Worm (Caenorhabditis elegans) whole organism, L3 larva: ENCODE data around the gene fbxb-10.
A peak's percentile ranks its signal among the peaks of the same experiment; 100 is the strongest.

Experiments
- R02D3.7 ChIP-seq: fragments of 150-350 bp; optimal IDR thresholded peaks from 2 replicates; lab custom pipeline; 2014; ENCODE audit warnings: missing biosample characterization, missing genetic modification characterization
- ZK546.5 ChIP-seq: sonication (generic microtip); optimal IDR thresholded peaks from 2 replicates; lab custom pipeline; 2017; ENCODE audit warnings: missing biosample characterization, missing genetic modification characterization
- aly-2 ChIP-seq: fragments of 150-350 bp; optimal IDR thresholded peaks from 2 replicates; lab custom pipeline; 2014; ENCODE audit warnings: missing biosample characterization, missing genetic modification characterization
- ceh-16 ChIP-seq: sonication (generic microtip); optimal IDR thresholded peaks from 2 replicates; lab custom pipeline; 2017; ENCODE audit warnings: missing biosample characterization, missing genetic modification characterization
- ceh-28 ChIP-seq: fragments of 150-350 bp; optimal IDR thresholded peaks from 2 replicates; lab custom pipeline; 2014; ENCODE audit warnings: missing biosample characterization, missing genetic modification reagents, missing genetic modification characterization
- ceh-9 ChIP-seq: sonication (generic microtip); optimal IDR thresholded peaks from 2 replicates; lab custom pipeline; 2018; ENCODE audit warnings: missing biosample characterization, missing genetic modification characterization
- daf-12 ChIP-seq: fragments of 150-350 bp; optimal IDR thresholded peaks from 2 replicates; lab custom pipeline; 2014; ENCODE audit warnings: missing biosample characterization, missing genetic modification reagents, missing genetic modification characterization
- egl-27 ChIP-seq: sonication (generic microtip); optimal IDR thresholded peaks from 4 replicates; lab custom pipeline; 2017; ENCODE audit warnings: missing biosample characterization, missing genetic modification reagents, missing genetic modification characterization
- egl-5 ChIP-seq: fragments of 150-350 bp; optimal IDR thresholded peaks from 2 replicates; lab custom pipeline; 2017; ENCODE audit warnings: missing biosample characterization, missing genetic modification reagents, missing genetic modification characterization, inconsistent platforms
- elt-1 ChIP-seq: fragments of 150-350 bp; optimal IDR thresholded peaks from 2 replicates; lab custom pipeline; 2014; ENCODE audit warnings: missing biosample characterization, missing genetic modification characterization
- elt-2 ChIP-seq: sonication (generic microtip); optimal IDR thresholded peaks from 2 replicates; lab custom pipeline; 2016; ENCODE audit warnings: missing genetic modification reagents, mild to moderate bottlenecking, missing genetic modification characterization, missing compliant biosample characterization
- elt-3 ChIP-seq, 3 experiments: fragments of 150-350 bp in 1 of 3; sonication (generic microtip) in 2 of 3; optimal IDR thresholded peaks; 2 replicates in 2 of 3; 4 replicates in 1 of 3; lab custom pipeline; 2014 to 2017; ENCODE audit warnings: missing biosample characterization in 3 of 3, missing genetic modification characterization in 3 of 3
- eor-1 ChIP-seq, 2 experiments: fragments of 150-350 bp; optimal IDR thresholded peaks; 2 replicates each; lab custom pipeline; 2014 to 2018; ENCODE audit warnings: missing biosample characterization in 2 of 2, missing genetic modification characterization in 2 of 2
- fkh-2 ChIP-seq: fragments of 150-350 bp; optimal IDR thresholded peaks from 2 replicates; lab custom pipeline; 2014; ENCODE audit warnings: missing biosample characterization, missing genetic modification reagents, missing genetic modification characterization
- fos-1 ChIP-seq: fragments of 150-350 bp; optimal IDR thresholded peaks from 2 replicates; lab custom pipeline; 2014; ENCODE audit warnings: missing biosample characterization, missing genetic modification characterization
- jun-1 ChIP-seq: fragments of 150-350 bp; optimal IDR thresholded peaks from 2 replicates; lab custom pipeline; 2014; ENCODE audit warnings: missing biosample characterization, missing genetic modification reagents, missing genetic modification characterization
- lin-15B ChIP-seq: fragments of 150-350 bp; optimal IDR thresholded peaks from 2 replicates; lab custom pipeline; 2014; ENCODE audit warnings: missing biosample characterization, missing genetic modification characterization
- lsy-12 ChIP-seq: sonication (generic microtip); optimal IDR thresholded peaks from 2 replicates; lab custom pipeline; 2016; ENCODE audit warnings: mild to moderate bottlenecking, missing genetic modification characterization, missing compliant biosample characterization
- mml-1 ChIP-seq: fragments of 150-350 bp; sonication (generic microtip); optimal IDR thresholded peaks from 3 replicates; lab custom pipeline; 2014; ENCODE audit warnings: missing biosample characterization, missing genetic modification characterization
- nfya-1 ChIP-seq: sonication (generic microtip); optimal IDR thresholded peaks from 2 replicates; lab custom pipeline; 2017; ENCODE audit warnings: missing genetic modification characterization, mild to moderate bottlenecking, missing compliant biosample characterization, antibody characterized with exemption, moderate library complexity; ENCODE audit not compliant: insufficient read depth
- nhr-11 ChIP-seq: fragments of 150-350 bp; optimal IDR thresholded peaks from 2 replicates; lab custom pipeline; 2014; ENCODE audit warnings: missing biosample characterization, missing genetic modification characterization
- nhr-23 ChIP-seq: fragments of 150-350 bp; optimal IDR thresholded peaks from 2 replicates; lab custom pipeline; 2014; ENCODE audit warnings: missing biosample characterization, missing genetic modification reagents, missing genetic modification characterization
- nhr-237 ChIP-seq: fragments of 150-350 bp; optimal IDR thresholded peaks from 2 replicates; lab custom pipeline; 2014; ENCODE audit warnings: missing biosample characterization, missing genetic modification characterization
- nhr-28 ChIP-seq: fragments of 150-350 bp; optimal IDR thresholded peaks from 2 replicates; lab custom pipeline; 2014; ENCODE audit warnings: missing biosample characterization, missing genetic modification characterization
- nhr-43 ChIP-seq: sonication (generic microtip); optimal IDR thresholded peaks from 2 replicates; lab custom pipeline; 2016; ENCODE audit warnings: mild to moderate bottlenecking, missing genetic modification characterization, missing compliant biosample characterization; ENCODE audit not compliant: poor library complexity, severe bottlenecking
- nhr-67 ChIP-seq: fragments of 150-350 bp; optimal IDR thresholded peaks from 2 replicates; lab custom pipeline; 2014; ENCODE audit warnings: missing biosample characterization, missing genetic modification characterization
- nhr-76 ChIP-seq: fragments of 150-350 bp; sonication (generic microtip); optimal IDR thresholded peaks from 5 replicates; lab custom pipeline; 2014; ENCODE audit warnings: missing biosample characterization, missing genetic modification characterization
- nhr-77 ChIP-seq: fragments of 150-350 bp; optimal IDR thresholded peaks from 2 replicates; lab custom pipeline; 2014; ENCODE audit warnings: missing biosample characterization, missing genetic modification characterization
- pha-4 ChIP-seq: fragments of 150-350 bp; optimal IDR thresholded peaks from 2 replicates; lab custom pipeline; 2014; ENCODE audit warnings: missing biosample characterization, missing genetic modification reagents, missing genetic modification characterization
- pqm-1 ChIP-seq: fragments of 150-350 bp; optimal IDR thresholded peaks from 2 replicates; lab custom pipeline; 2017; ENCODE audit warnings: missing biosample characterization, missing genetic modification characterization, inconsistent platforms
- sea-2 ChIP-seq: fragments of 150-350 bp; sonication (generic microtip); optimal IDR thresholded peaks from 4 replicates; lab custom pipeline; 2014; ENCODE audit warnings: missing biosample characterization, missing genetic modification reagents, missing genetic modification characterization
- snpc-4 ChIP-seq: fragments of 150-350 bp; optimal IDR thresholded peaks from 2 replicates; lab custom pipeline; 2014; ENCODE audit warnings: missing biosample characterization, missing genetic modification characterization
- tbx-2 ChIP-seq: sonication (generic microtip); optimal IDR thresholded peaks from 2 replicates; lab custom pipeline; 2016; ENCODE audit warnings: mild to moderate bottlenecking, missing genetic modification characterization, missing compliant biosample characterization
- unc-62 ChIP-seq: fragments of 150-350 bp; sonication (generic microtip); optimal IDR thresholded peaks from 4 replicates; lab custom pipeline; 2014; ENCODE audit warnings: missing biosample characterization, missing genetic modification reagents, missing genetic modification characterization
- zag-1 ChIP-seq: fragments of 150-350 bp; optimal IDR thresholded peaks from 2 replicates; lab custom pipeline; 2014; ENCODE audit warnings: missing biosample characterization, missing genetic modification characterization
- ztf-11 ChIP-seq: fragments of 150-350 bp; optimal IDR thresholded peaks from 2 replicates; lab custom pipeline; 2014; ENCODE audit warnings: missing biosample characterization, missing genetic modification characterization
- ztf-4 ChIP-seq: fragments of 150-350 bp; optimal IDR thresholded peaks from 2 replicates; lab custom pipeline; 2014; ENCODE audit warnings: missing biosample characterization, missing genetic modification characterization

Gene fbxb-10

DNA sequence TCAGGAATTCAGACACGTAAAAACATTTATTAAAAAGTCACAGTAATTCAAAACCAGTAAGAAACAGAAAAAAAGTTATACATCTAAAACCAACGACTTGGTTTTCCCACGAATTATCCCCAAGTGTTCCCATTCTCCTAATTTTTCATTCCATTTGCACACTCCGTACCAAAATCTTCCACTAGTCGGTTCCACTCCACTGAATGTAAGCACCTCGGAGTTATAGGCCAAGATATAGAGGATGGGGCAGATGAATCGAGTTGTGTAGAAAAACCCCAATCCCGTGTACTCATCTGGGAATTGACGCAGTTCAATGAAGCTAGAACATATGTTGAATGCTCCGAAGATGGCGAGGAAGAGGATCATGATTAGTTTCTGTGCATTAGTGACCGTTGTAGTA is 31.0 kb downstream of the fbxb-10 start:
- TF ChIP-seq ZK546.5: no peak
- no peak for TF ChIP-seq lin-15B
- TF ChIP-seq nhr-28 (tag; lab: Kevin White, UChicago): no peak
- TF ChIP-seq daf-12 (tag; lab: Kevin White, UChicago): no peak
- TF ChIP-seq sea-2 (GFP tag; lab: Kevin White, UChicago): no peak
- no peak for TF ChIP-seq ceh-28
- TF ChIP-seq eor-1 (tag; optimal IDR thresholded peaks at IDR 0.05; lab: Kevin White, UChicago): no peak
- TF ChIP-seq pha-4 (tag; lab: Kevin White, UChicago): no peak
- TF ChIP-seq fos-1 (tag; lab: Kevin White, UChicago): no peak
- TF ChIP-seq ztf-4 (tag; lab: Kevin White, UChicago): no peak
- no peak for TF ChIP-seq nhr-76
- no peak for TF ChIP-seq egl-27 (tag; lab: Kevin White, UChicago)
- TF ChIP-seq egl-5 (tag; lab: Kevin White, UChicago): no peak
- no peak for TF ChIP-seq ceh-9 (tag; lab: Kevin White, UChicago)
- TF ChIP-seq jun-1 (tag; lab: Kevin White, UChicago): no peak
- TF ChIP-seq unc-62: no peak
- TF ChIP-seq elt-1 (tag; lab: Kevin White, UChicago): no peak
- TF ChIP-seq, all 47 proteins: peak for 0

DNA sequence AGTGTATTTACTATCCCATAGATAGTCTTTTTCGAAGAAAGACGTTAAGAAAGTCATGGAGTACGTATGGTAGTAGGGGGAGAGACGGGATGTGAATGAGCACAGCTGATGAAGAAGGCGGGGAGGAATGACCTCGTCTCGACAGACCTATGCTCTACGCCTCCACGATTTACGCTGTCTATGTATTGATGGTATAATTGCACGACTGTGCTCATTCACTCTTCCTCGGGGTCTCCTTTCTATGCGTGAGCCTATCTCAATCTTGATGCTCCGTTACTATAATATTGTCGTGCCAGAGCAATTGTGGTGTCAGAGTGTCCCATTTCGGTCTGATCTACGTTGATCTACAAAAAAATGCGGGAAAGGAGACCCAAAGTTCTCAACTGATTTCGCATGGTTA is 32.0 kb downstream of the fbxb-10 start, which contains the start of gene C08F1.10:
TSS of gene C08F1.10 (minus strand) at position 101 of the 400 bp plus-strand sequence.
- TF ChIP-seq pha-4 (tag; lab: Kevin White, UChicago) (no peak), nhr-23 (no peak), elt-3 (tag; optimal IDR thresholded peaks at IDR 0.05; lab: Kevin White, UChicago) (no peak), lin-15B (no peak), nhr-28 (tag; lab: Kevin White, UChicago) (no peak), snpc-4 (tag; lab: Kevin White, UChicago) (no peak), elt-2 (tag; lab: Kevin White, UChicago) (no peak), daf-12 (tag; lab: Kevin White, UChicago) (no peak), jun-1 (tag; lab: Kevin White, UChicago) (no peak), ztf-11 (no peak), nfya-1 (tag; lab: Kevin White, UChicago) (no peak), egl-27 (tag; lab: Kevin White, UChicago) (no peak), nhr-11 (tag; lab: Kevin White, UChicago) (no peak), ceh-16 (tag; lab: Kevin White, UChicago) (no peak), nhr-237 (tag; lab: Kevin White, UChicago) (no peak), zag-1 (no peak), nhr-67 (tag; lab: Kevin White, UChicago) (no peak)

DNA sequence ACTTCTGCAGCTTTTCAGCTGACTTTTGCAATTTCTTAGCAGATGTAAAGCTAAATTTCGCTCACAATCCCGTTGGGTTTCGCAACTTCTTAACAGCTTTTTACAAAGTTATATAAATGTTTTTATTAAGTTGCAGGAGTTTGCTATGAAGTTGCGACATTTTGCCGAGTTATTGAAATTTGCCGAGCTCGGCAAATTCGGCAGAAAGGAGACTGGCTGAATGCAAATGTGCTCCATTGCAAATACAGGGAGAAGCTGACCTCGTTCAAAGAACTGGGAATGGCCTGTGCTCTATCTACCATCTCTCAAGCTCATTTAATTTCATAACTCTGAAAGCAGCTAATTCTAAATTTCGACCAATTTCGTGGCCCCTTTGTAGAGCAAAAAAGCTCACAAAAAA is 33.4 kb downstream of the fbxb-10 start, which contains the start of gene C08F1.11:
TSS of gene C08F1.11 (minus strand) at position 101 of the 400 bp plus-strand sequence.
- TF ChIP-seq fkh-2 (tag; lab: Kevin White, UChicago) (no peak), ztf-4 (tag; lab: Kevin White, UChicago) (no peak), tbx-2 (tag; lab: Kevin White, UChicago) (no peak), sea-2 (GFP tag; lab: Kevin White, UChicago) (no peak), nhr-76 (no peak), ZK546.5 (no peak), lsy-12 (tag; lab: Kevin White, UChicago) (no peak), nhr-67 (tag; lab: Kevin White, UChicago) (no peak), lin-15B (no peak), nhr-77 (tag; lab: Kevin White, UChicago) (no peak), nhr-23 (no peak), nhr-43 (tag; lab: Kevin White, UChicago) (no peak), aly-2 (no peak), R02D3.7 (no peak), mml-1 (tag; lab: Kevin White, UChicago) (no peak), nfya-1 (tag; lab: Kevin White, UChicago) (no peak)

DNA sequence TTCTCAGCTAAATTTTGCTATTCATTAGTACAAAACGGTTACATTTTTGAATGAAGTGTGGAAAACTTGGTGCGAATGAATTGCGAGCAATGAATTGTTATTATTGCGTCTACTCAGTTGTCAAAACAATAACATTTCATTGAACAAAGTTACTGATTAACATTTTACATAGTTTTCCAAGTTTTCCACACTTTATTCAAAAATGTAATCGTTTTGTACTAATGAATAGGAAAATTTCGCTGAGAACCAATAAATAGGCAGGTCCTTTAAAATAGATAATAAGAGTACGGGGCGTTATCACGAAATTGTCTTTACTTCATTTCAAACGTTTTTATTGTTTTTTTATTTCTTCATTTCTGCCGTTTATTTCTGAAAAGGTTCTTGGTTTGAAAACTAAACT is 35.7 kb downstream of the fbxb-10 start, which contains the start of gene math-4:
TSS of gene math-4 (minus strand) at position 101 of the 400 bp plus-strand sequence.
- TF ChIP-seq ceh-28 (no peak), pqm-1 (tag; lab: Kevin White, UChicago) (no peak), elt-2 (tag; lab: Kevin White, UChicago) (peak; percentile 12)
- TF ChIP-seq, all 47 proteins: peak for 1
